Worm (Caenorhabditis elegans) whole organism, young adult: ENCODE measurements around the gene mam-6.

Source experiments
- B0019.2 ChIP-seq: fragments of 200-800 bp; sonication (Bioruptor generic); conservative IDR thresholded peaks from 2 replicates; pipeline ENCODE4 v1.3.6; 2022; ENCODE audit warnings: missing genetic modification reagents, missing genetic modification characterization, missing compliant biosample characterization
- B0336.3 ChIP-seq: fragments of 200-800 bp; sonication (Bioruptor generic); IDR thresholded peaks from 2 replicates; pipeline ENCODE4 v1.3.6; 2022; ENCODE audit warnings: missing genetic modification characterization, missing compliant biosample characterization
- C06A6.2 ChIP-seq: fragments of 200-800 bp; sonication (Bioruptor generic); conservative IDR thresholded peaks from 2 replicates; pipeline ENCODE4 v1.3.6; 2022; ENCODE audit warnings: missing genetic modification characterization, missing compliant biosample characterization
- F22D6.2 ChIP-seq: sonication (generic microtip); optimal IDR thresholded peaks from 2 replicates; lab custom pipeline; 2016; ENCODE audit warnings: mild to moderate bottlenecking, missing genetic modification characterization, missing compliant biosample characterization
- F23B12.7 ChIP-seq: sonication (generic microtip); optimal IDR thresholded peaks from 2 replicates; lab custom pipeline; 2017; ENCODE audit warnings: missing genetic modification characterization, mild to moderate bottlenecking, missing compliant biosample characterization, antibody characterized with exemption, moderate library complexity; ENCODE audit not compliant: insufficient read depth
- F39B2.1 ChIP-seq: fragments of 200-800 bp; sonication (Bioruptor generic); IDR thresholded peaks from 2 replicates; pipeline ENCODE4 v1.3.6; 2022; ENCODE audit warnings: missing genetic modification reagents, missing genetic modification characterization, missing compliant biosample characterization
- F49E8.2 ChIP-seq: sonication (generic microtip); optimal IDR thresholded peaks from 3 replicates; lab custom pipeline; 2017; ENCODE audit warnings: missing genetic modification characterization, mild to moderate bottlenecking, missing compliant biosample characterization, antibody characterized with exemption, moderate library complexity; ENCODE audit not compliant: insufficient read depth
- Y67H2A.10 ChIP-seq: fragments of 200-800 bp; sonication (Bioruptor generic); conservative IDR thresholded peaks from 2 replicates; pipeline ENCODE4 v1.3.6; 2022; ENCODE audit warnings: missing genetic modification reagents, missing genetic modification characterization, missing compliant biosample characterization
- Y95B8A.8 ChIP-seq: fragments of 200-800 bp; sonication (Bioruptor generic); IDR thresholded peaks from 2 replicates; pipeline ENCODE4 v1.3.6; 2022; ENCODE audit warnings: missing genetic modification reagents, missing genetic modification characterization, missing compliant biosample characterization
- akir-1 ChIP-seq: fragments of 200-800 bp; sonication (Bioruptor generic); optimal IDR thresholded peaks from 2 replicates; lab custom pipeline; 2018; ENCODE audit warnings: mild to moderate bottlenecking, missing genetic modification characterization, moderate library complexity, missing compliant biosample characterization
- ama-1 ChIP-seq, 3 experiments: fragments of 150-350 bp in 1 of 3; sonication (generic microtip) in 2 of 3; optimal IDR thresholded peaks; 2 replicates each; lab custom pipeline; 2014 to 2018; ENCODE audit warnings: missing biosample characterization in 2 of 3, missing genetic modification characterization in 2 of 3, missing genetic modification reagents in 2 of 3
- bed-1 ChIP-seq: fragments of 200-800 bp; sonication (Bioruptor generic); IDR thresholded peaks from 2 replicates; pipeline ENCODE4 v1.3.6; 2022; ENCODE audit warnings: missing genetic modification reagents, missing genetic modification characterization, missing compliant biosample characterization
- ceh-40 ChIP-seq: fragments of 200-800 bp; sonication (Bioruptor generic); IDR thresholded peaks from 2 replicates; pipeline ENCODE4 v1.3.6; 2022; ENCODE audit warnings: missing genetic modification characterization, missing compliant biosample characterization
- ceh-79 ChIP-seq: sonication (generic microtip); optimal IDR thresholded peaks from 2 replicates; lab custom pipeline; 2017; ENCODE audit warnings: mild to moderate bottlenecking, missing genetic modification characterization, missing compliant biosample characterization
- die-1 ChIP-seq: sonication (generic microtip); optimal IDR thresholded peaks from 2 replicates; lab custom pipeline; 2016; ENCODE audit warnings: missing genotype, mild to moderate bottlenecking, missing genetic modification characterization, missing compliant biosample characterization
- dox-1 ChIP-seq: fragments of 200-800 bp; sonication (Bioruptor generic); IDR thresholded peaks from 2 replicates; pipeline ENCODE4 v1.3.6; 2022; ENCODE audit warnings: missing genetic modification reagents, missing genetic modification characterization, missing compliant biosample characterization
- egl-18 ChIP-seq: fragments of 200-800 bp; sonication (Bioruptor generic); IDR thresholded peaks from 2 replicates; pipeline ENCODE4 v1.3.6; 2022; ENCODE audit warnings: missing genetic modification reagents, missing genetic modification characterization, missing compliant biosample characterization
- egrh-3 ChIP-seq: fragments of 200-800 bp; sonication (Bioruptor generic); IDR thresholded peaks from 2 replicates; pipeline ENCODE4 v1.3.6; 2022; ENCODE audit warnings: missing genetic modification reagents, missing genetic modification characterization, missing compliant biosample characterization
- hlh-12 ChIP-seq: sonication (generic microtip); optimal IDR thresholded peaks from 2 replicates; lab custom pipeline; 2016; ENCODE audit warnings: missing genetic modification characterization, missing compliant biosample characterization
- let-526 ChIP-seq: fragments of 200-800 bp; sonication (Bioruptor generic); IDR thresholded peaks from 2 replicates; pipeline ENCODE4 v1.3.6; 2022; ENCODE audit warnings: missing genetic modification reagents, missing genetic modification characterization, missing compliant biosample characterization
- lin-26 ChIP-seq: fragments of 200-800 bp; sonication (Bioruptor generic); IDR thresholded peaks from 2 replicates; pipeline ENCODE4 v1.3.6; 2022; ENCODE audit warnings: missing genetic modification reagents, missing genetic modification characterization, missing compliant biosample characterization
- lin-35 ChIP-seq, 3 experiments: fragments of 150-350 bp in 2 of 3; sonication (generic microtip) in 1 of 3; optimal IDR thresholded peaks; 2 replicates each; lab custom pipeline; 2014 to 2018; ENCODE audit warnings: missing biosample characterization in 3 of 3, missing genetic modification characterization in 3 of 3, missing genetic modification reagents in 3 of 3
- lsl-1 ChIP-seq: fragments of 200-800 bp; sonication (Bioruptor generic); optimal IDR thresholded peaks from 2 replicates; lab custom pipeline; 2018; ENCODE audit warnings: mild to moderate bottlenecking, missing genetic modification characterization, moderate library complexity, missing compliant biosample characterization
- madf-3 ChIP-seq: fragments of 200-800 bp; sonication (Bioruptor generic); IDR thresholded peaks from 2 replicates; pipeline ENCODE4 v1.3.6; 2022; ENCODE audit warnings: missing genetic modification reagents, missing genetic modification characterization, missing compliant biosample characterization
- nhr-27 ChIP-seq: fragments of 200-800 bp; sonication (Bioruptor generic); optimal IDR thresholded peaks from 2 replicates; lab custom pipeline; 2018; ENCODE audit warnings: mild to moderate bottlenecking, missing genetic modification characterization, moderate library complexity, missing compliant biosample characterization
- nhr-80 ChIP-seq: sonication (generic microtip); optimal IDR thresholded peaks from 2 replicates; lab custom pipeline; 2016; ENCODE audit warnings: missing genetic modification characterization, missing compliant biosample characterization
- pbrm-1 ChIP-seq: fragments of 200-800 bp; sonication (Bioruptor generic); IDR thresholded peaks from 2 replicates; pipeline ENCODE4 v1.3.6; 2022; ENCODE audit warnings: missing genetic modification reagents, missing genetic modification characterization, missing compliant biosample characterization
- rec-8 ChIP-seq, 2 experiments: sonication (generic microtip); optimal IDR thresholded peaks; 2 replicates each; lab custom pipeline; 2016; ENCODE audit warnings: mild to moderate bottlenecking in 2 of 2, missing genetic modification characterization in 2 of 2, missing genetic modification reagents in 2 of 2, missing genotype in 2 of 2, missing biosample characterization in 1 of 2, missing compliant biosample characterization in 1 of 2, moderate library complexity in 1 of 2
- repo-1 ChIP-seq: sonication (generic microtip); optimal IDR thresholded peaks from 2 replicates; lab custom pipeline; 2017; ENCODE audit warnings: mild to moderate bottlenecking, missing genetic modification characterization, missing compliant biosample characterization
- sea-2 ChIP-seq: fragments of 200-800 bp; sonication (Bioruptor generic); IDR thresholded peaks from 2 replicates; pipeline ENCODE4 v1.3.6; 2022; ENCODE audit warnings: missing genetic modification characterization, missing compliant biosample characterization
- sptf-2 ChIP-seq: fragments of 200-800 bp; sonication (Bioruptor generic); optimal IDR thresholded peaks from 2 replicates; lab custom pipeline; 2018; ENCODE audit warnings: mild to moderate bottlenecking, missing genetic modification characterization, missing compliant biosample characterization
- tlf-1 ChIP-seq: fragments of 200-800 bp; sonication (Bioruptor generic); optimal IDR thresholded peaks from 2 replicates; lab custom pipeline; 2018; ENCODE audit warnings: mild to moderate bottlenecking, missing genetic modification characterization, missing compliant biosample characterization
- zfh-2 ChIP-seq: fragments of 200-800 bp; sonication (Bioruptor generic); conservative IDR thresholded peaks from 2 replicates; pipeline ENCODE4 v1.3.6; 2022; ENCODE audit warnings: missing genetic modification reagents, missing genetic modification characterization, missing compliant biosample characterization
- ztf-18 ChIP-seq: sonication (generic microtip); optimal IDR thresholded peaks from 2 replicates; lab custom pipeline; 2016; ENCODE audit warnings: missing genotype, mild to moderate bottlenecking, missing genetic modification characterization, missing compliant biosample characterization
- ztf-6 ChIP-seq: fragments of 200-800 bp; sonication (Bioruptor generic); IDR thresholded peaks from 2 replicates; pipeline ENCODE4 v1.3.6; 2022; ENCODE audit warnings: missing genetic modification reagents, missing genetic modification characterization, missing compliant biosample characterization

mam-6 gene

DNA sequence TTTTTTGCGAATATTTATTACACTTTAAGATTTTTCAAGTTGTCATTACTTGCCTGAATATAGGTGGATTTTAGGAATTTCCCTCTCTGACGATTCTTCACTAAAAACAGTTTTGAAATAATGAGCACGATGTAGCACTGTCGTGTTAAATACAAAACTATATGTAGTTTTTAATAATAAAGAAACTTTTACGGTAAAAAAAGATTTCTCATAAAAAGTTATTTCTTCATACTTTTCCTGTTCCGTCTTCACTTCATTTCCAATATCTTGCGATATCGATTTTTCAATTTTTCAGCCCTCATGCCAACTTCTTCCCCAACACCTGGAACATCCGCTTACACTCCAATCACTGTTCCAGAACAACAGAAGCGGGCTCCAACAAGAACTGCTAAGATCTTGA, 16.8 kb downstream of the mam-6 start, which contains the start of gene H03G16.6:
TSS of gene H03G16.6 (plus strand) at position 301 of the 400 bp plus-strand sequence.
- TF ChIP-seq ztf-18 (tag; lab: Kevin White, UChicago) (no peak), zfh-2 (GFP tag; lab: Robert Waterston, UW) (no peak), pbrm-1 (GFP tag; lab: Robert Waterston, UW) (no peak), F22D6.2 (tag; lab: Kevin White, UChicago) (no peak), repo-1 (tag; lab: Kevin White, UChicago) (no peak), madf-3 (no peak)

DNA sequence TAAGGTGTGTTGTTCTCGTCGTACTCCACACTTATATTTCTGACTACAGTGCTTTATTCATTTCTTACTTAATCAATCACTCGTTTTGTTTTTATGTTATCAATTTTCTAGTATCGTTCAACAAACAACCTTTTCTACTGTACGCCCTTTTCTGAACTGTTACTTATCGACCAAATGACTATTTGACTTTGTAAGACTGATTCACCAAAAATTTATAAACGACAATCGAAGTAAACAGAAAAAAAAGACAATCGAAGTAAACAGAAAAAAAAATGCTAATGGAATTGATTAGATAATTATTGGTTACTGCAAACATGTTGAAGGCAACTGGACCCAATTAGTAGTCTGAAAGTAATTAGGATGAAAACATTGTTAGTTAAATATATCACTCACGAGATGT, 19.1 kb downstream of the mam-6 start:
- TF ChIP-seq akir-1 (GFP tag; lab: Kevin White, UChicago) (no peak), egrh-3 (GFP tag; lab: Robert Waterston, UW) (no peak), repo-1 (tag; lab: Kevin White, UChicago) (no peak), ceh-40 (no peak), bed-1 (GFP tag; lab: Robert Waterston, UW) (no peak), Y67H2A.10 (GFP tag; lab: Robert Waterston, UW) (no peak), F49E8.2 (tag; lab: Kevin White, UChicago) (no peak), C06A6.2 (GFP tag; lab: Robert Waterston, UW) (no peak), F39B2.1 (GFP tag; lab: Robert Waterston, UW) (no peak), madf-3 (no peak), F23B12.7 (no peak), nhr-80 (tag; lab: Kevin White, UChicago) (no peak), nhr-27 (no peak), B0019.2 (GFP tag; lab: Robert Waterston, UW) (no peak), egl-18 (GFP tag; lab: Robert Waterston, UW) (no peak), tlf-1 (GFP tag; lab: Kevin White, UChicago) (no peak), Y95B8A.8 (GFP tag; lab: Robert Waterston, UW) (no peak), lin-35 (GFP tag; optimal IDR thresholded peaks at IDR 0.05; lab: Kevin White, UChicago) (no peak), die-1 (tag; lab: Kevin White, UChicago) (no peak), ama-1 (optimal IDR thresholded peaks at IDR 0.05; lab: Kevin White, UChicago) (no peak), ama-1 (GFP tag; optimal IDR thresholded peaks at IDR 0.05; lab: Kevin White, UChicago) (no peak)
- TF ChIP-seq, all 124 proteins: peak for 0

DNA sequence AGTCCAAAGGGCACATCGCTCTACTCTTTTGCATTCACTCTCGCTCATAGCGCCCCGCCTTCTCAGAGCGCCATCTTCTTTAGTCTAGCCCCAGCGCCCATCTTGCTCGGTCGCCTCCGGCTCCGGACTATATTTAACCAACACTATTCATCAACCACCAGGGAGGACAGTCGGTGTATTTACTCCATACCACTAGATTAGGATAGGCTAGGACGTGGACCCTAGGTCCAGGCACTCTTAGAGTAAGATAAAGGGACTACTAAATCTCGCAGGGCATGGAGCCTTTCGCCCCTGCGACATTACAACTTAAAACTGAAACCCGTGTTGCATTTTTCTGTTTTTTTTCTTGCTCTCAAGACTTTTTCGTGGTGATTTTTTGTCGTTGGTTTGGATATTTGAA, 21.6 kb downstream of the mam-6 start:
- TF ChIP-seq ztf-6 = no peak
- TF ChIP-seq ceh-79 (tag; lab: Kevin White, UChicago) = no peak
- TF ChIP-seq rec-8 (tag; optimal IDR thresholded peaks at IDR 0.05; lab: Kevin White, UChicago) = no peak
- no peak for TF ChIP-seq sptf-2 (GFP tag; lab: Kevin White, UChicago)
- no peak for TF ChIP-seq lin-26
- TF ChIP-seq B0336.3 = no peak
- no peak for TF ChIP-seq let-526 (GFP tag; lab: Robert Waterston, UW)
- TF ChIP-seq sea-2 (GFP tag; lab: Robert Waterston, UW) = no peak
- no peak for TF ChIP-seq hlh-12 (tag; lab: Kevin White, UChicago)
- TF ChIP-seq dox-1 (GFP tag; lab: Robert Waterston, UW) = no peak
- no peak for TF ChIP-seq madf-3
- TF ChIP-seq lsl-1 (GFP tag; lab: Kevin White, UChicago) = no peak
- TF ChIP-seq, all 124 proteins: peak for 0
